Fruit fly (Drosophila melanogaster) whole organism, pupa: ENCODE data around the gene Dhc16F.

Experiments
- CG14655 ChIP-seq: fragments of 200-800 bp; sonication (Bioruptor generic); optimal IDR thresholded peaks from 3 replicates; lab custom pipeline; 2017; ENCODE audit warnings: mild to moderate bottlenecking, missing biosample characterization, missing genetic modification reagents, missing genetic modification characterization
- CG15710 ChIP-seq: fragments of 200-800 bp; sonication (Bioruptor generic); optimal IDR thresholded peaks from 2 replicates; lab custom pipeline; 2018; ENCODE audit warnings: missing biosample characterization, mild to moderate bottlenecking, missing genetic modification characterization, moderate library complexity
- CG17806 ChIP-seq: fragments of 200-800 bp; sonication (Bioruptor generic); optimal IDR thresholded peaks from 2 replicates; lab custom pipeline; 2018; ENCODE audit warnings: missing biosample characterization, mild to moderate bottlenecking, missing genetic modification characterization, moderate library complexity
- CG34367 ChIP-seq: fragments of 200-800 bp; sonication (Bioruptor generic); optimal IDR thresholded peaks from 2 replicates; lab custom pipeline; 2018; ENCODE audit warnings: missing biosample characterization, mild to moderate bottlenecking, missing genetic modification characterization
- CG4496 ChIP-seq: fragments of 200-800 bp; sonication (Bioruptor generic); IDR thresholded peaks from 3 replicates; pipeline ENCODE4 v1.3.6; 2022; ENCODE audit warnings: missing biosample characterization, missing genetic modification characterization
- CG8301 ChIP-seq: fragments of 200-800 bp; sonication (Bioruptor generic); optimal IDR thresholded peaks from 2 replicates; lab custom pipeline; 2018; ENCODE audit warnings: missing biosample characterization, mild to moderate bottlenecking, missing genetic modification characterization
- EcR ChIP-seq: fragments of 200-800 bp; sonication (Bioruptor generic); optimal IDR thresholded peaks from 3 replicates; lab custom pipeline; 2019; ENCODE audit warnings: missing biosample characterization, missing genetic modification characterization, mild to moderate bottlenecking, moderate library complexity, missing genetic modification reagents
- Ets98B ChIP-seq: fragments of 200-800 bp; sonication (Bioruptor generic); IDR thresholded peaks from 2 replicates; pipeline ENCODE4 v1.3.6; 2022; ENCODE audit warnings: missing biosample characterization, missing genetic modification characterization
- Pif1A ChIP-seq: fragments of 200-800 bp; sonication (Bioruptor generic); optimal IDR thresholded peaks from 3 replicates; lab custom pipeline; 2016; ENCODE audit warnings: missing biosample characterization, missing genetic modification characterization
- Snoo ChIP-seq: fragments of 200-800 bp; sonication (Bioruptor generic); optimal IDR thresholded peaks from 3 replicates; lab custom pipeline; 2017; ENCODE audit warnings: missing biosample characterization, mild to moderate bottlenecking, missing genetic modification characterization, inconsistent platforms
- fd96Ca ChIP-seq: fragments of 200-800 bp; sonication (Bioruptor generic); IDR thresholded peaks from 3 replicates; pipeline ENCODE4 v1.3.6; 2022; ENCODE audit warnings: missing biosample characterization, missing genetic modification characterization
- gl ChIP-seq: fragments of 200-800 bp; sonication (Bioruptor generic); optimal IDR thresholded peaks from 2 replicates; lab custom pipeline; 2018; ENCODE audit warnings: missing biosample characterization, mild to moderate bottlenecking, missing genetic modification characterization

dm6 chrX:18063144-18063772 is 1.0 kb upstream of the Dhc16F start, which contains the start of gene Sh:
- TF ChIP-seq fd96Ca (GFP tag; lab: Robert Waterston, UW) (no peak), CG14655 (GFP tag; lab: Kevin White, UChicago) (no peak), CG34367 (tag; lab: Kevin White, UChicago) (no peak), CG17806 (tag; lab: Kevin White, UChicago) (no peak), EcR (GFP tag; lab: Kevin White, UChicago) (no peak), Pif1A (GFP tag; lab: Kevin White, UChicago) (no peak), CG8301 (no peak), CG15710 (tag; lab: Kevin White, UChicago) (no peak), Ets98B (no peak), Snoo (tag; lab: Kevin White, UChicago) (no peak), gl (tag; lab: Kevin White, UChicago) (no peak), CG4496 (0 out of 3 replicates have a peak, but pooled peaks have one; percentile 14)
